Worm (Caenorhabditis elegans): ENCODE measurements around the gene col-130.

- TF ChIP-seq skn-1 (tag; optimal IDR thresholded peaks at IDR 0.05): no peak
- TF ChIP-seq nhr-237 (tag; optimal IDR thresholded peaks at IDR 0.05): no peak
- no peak for TF ChIP-seq ztf-4 (tag; optimal IDR thresholded peaks at IDR 0.05)
- TF ChIP-seq ceh-16 (tag; optimal IDR thresholded peaks at IDR 0.05): no peak
- no peak for TF ChIP-seq ama-1 (optimal IDR thresholded peaks at IDR 0.05)
- peak; percentile 24 for TF ChIP-seq pha-4 (tag; optimal IDR thresholded peaks at IDR 0.05)
- no peak for TF ChIP-seq nhr-11 (tag; optimal IDR thresholded peaks at IDR 0.05)
- no peak for TF ChIP-seq elt-1 (tag; optimal IDR thresholded peaks at IDR 0.05)
- TF ChIP-seq ceh-9 (tag; optimal IDR thresholded peaks at IDR 0.05): no peak
- TF ChIP-seq elt-3 (tag; optimal IDR thresholded peaks at IDR 0.05): no peak
- TF ChIP-seq ceh-82 (tag; optimal IDR thresholded peaks at IDR 0.05): no peak
These were observed 7.9 kb downstream of the col-130 start, which contains the start of gene ugt-65 for ce11 chrIV:12420455-12420854.
